Fruit fly (Drosophila melanogaster): ENCODE data around the gene CG33494.

CG33494 gene

DNA sequence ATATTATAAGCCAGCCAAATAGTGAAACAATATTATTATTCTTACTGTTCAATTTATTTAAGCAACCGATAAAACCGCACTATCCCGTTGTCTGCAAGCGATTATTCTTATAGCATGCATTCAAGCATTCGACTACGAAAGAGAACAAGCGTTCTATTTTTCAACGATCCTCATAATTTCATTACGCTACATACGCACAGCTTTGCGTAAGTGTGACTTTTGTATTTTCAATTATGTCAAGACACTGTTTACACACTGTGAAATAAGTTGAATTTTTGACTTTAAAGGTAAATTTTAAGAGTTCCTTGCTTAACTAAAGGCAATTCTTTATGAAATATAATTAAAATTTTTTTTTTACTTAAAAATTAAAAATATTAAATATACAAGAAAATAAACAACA, at the start of gene CG33494:
TSS of gene CG33494 (minus strand) at position 90 of the 400 bp plus-strand sequence.
- no peak for TF ChIP-seq Hr96 (GFP tag; optimal IDR thresholded peaks at IDR 0.05)

DNA sequence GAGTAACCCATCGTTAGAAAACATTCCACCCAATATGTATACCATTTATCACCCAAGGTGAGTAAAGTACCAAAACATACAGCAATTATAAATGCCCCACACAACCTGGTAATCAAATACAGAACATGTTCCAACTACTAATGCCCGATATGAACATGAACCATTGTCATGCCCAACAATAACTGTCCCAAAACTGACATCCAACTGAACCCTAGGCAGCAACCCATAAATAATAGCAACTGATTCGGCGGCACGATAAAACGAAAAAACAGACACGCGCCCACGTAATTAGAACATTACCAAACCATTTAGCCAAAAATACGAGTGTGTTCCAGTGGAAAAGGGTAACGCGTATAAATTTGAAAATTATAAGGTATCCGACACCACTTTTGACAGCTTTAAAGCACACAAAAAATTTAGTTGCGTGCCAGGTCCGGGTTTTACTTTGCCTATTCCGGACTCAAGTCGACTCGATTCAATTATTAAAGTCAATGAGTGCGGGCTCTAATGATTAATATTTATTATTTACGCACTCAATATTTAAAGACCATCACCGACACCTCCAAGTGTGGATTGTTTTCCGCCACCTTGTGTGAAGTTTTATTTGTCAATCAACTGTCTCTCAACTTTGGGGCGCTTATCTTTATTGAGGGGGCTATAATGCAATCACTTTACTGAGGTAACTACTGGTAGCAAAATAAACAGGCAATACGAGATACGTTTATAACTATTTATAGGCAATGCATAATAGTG, 48.8 kb upstream of the CG33494 start:
- TF ChIP-seq kay (GFP tag; ENCODE audit: borderline replicate concordance) (no peak), Crg-1 (GFP tag; optimal IDR thresholded peaks at IDR 0.05) (no peak), Mnt (GFP tag; optimal IDR thresholded peaks at IDR 0.05) (no peak), CG7101 (tag; optimal IDR thresholded peaks at IDR 0.05) (no peak), toe (GFP tag; optimal IDR thresholded peaks at IDR 0.05) (no peak), tj (GFP tag; optimal IDR thresholded peaks at IDR 0.05) (no peak), CG12768 (GFP tag; optimal IDR thresholded peaks at IDR 0.05) (no peak), CG11617 (GFP tag; optimal IDR thresholded peaks at IDR 0.05) (no peak), Clk (GFP tag; optimal IDR thresholded peaks at IDR 0.05) (no peak), cnc (optimal IDR thresholded peaks at IDR 0.05) (no peak), bab1 (GFP tag; optimal IDR thresholded peaks at IDR 0.05) (no peak), CG33017 (tag; optimal IDR thresholded peaks at IDR 0.05) (no peak), CG5204 (GFP tag; optimal IDR thresholded peaks at IDR 0.05) (no peak), pad (GFP tag; optimal IDR thresholded peaks at IDR 0.05) (no peak), CG14711 (tag; optimal IDR thresholded peaks at IDR 0.05) (no peak), CG1620 (GFP tag; optimal IDR thresholded peaks at IDR 0.05) (no peak), ovo (GFP tag; optimal IDR thresholded peaks at IDR 0.05) (no peak), CG7045 (GFP tag; optimal IDR thresholded peaks at IDR 0.05) (no peak)

DNA sequence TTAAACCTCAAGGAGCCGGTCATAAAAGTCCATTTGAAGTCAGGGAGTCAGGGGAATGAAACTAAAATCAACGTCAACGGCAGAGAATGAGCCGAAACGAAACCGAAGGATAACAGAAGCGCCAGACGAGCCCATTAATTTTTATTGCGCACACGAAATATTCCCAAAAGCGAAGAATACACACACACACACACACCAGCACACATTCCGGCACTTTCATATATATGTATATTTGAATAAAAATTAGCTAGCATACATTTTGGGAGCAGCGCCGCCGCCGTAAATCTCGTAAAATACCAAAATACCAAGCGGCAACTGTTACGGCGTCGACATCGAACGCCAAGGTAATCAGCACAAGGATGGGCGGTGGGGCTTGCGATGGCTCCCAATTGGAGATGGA, 44.2 kb upstream of the CG33494 start:
- no peak for TF ChIP-seq toe (GFP tag; optimal IDR thresholded peaks at IDR 0.05)
- no peak for TF ChIP-seq CG5204 (GFP tag; optimal IDR thresholded peaks at IDR 0.05)
- no peak for TF ChIP-seq tj (GFP tag; optimal IDR thresholded peaks at IDR 0.05)
- TF ChIP-seq cic (GFP tag; optimal IDR thresholded peaks at IDR 0.05), result no peak
- TF ChIP-seq Crg-1 (GFP tag; optimal IDR thresholded peaks at IDR 0.05), result no peak
- TF ChIP-seq ovo (GFP tag; optimal IDR thresholded peaks at IDR 0.05), result no peak
- no peak for TF ChIP-seq CG7101 (tag; optimal IDR thresholded peaks at IDR 0.05)
- TF ChIP-seq Hr96 (GFP tag; optimal IDR thresholded peaks at IDR 0.05), result no peak
- no peak for TF ChIP-seq CG7045 (GFP tag; optimal IDR thresholded peaks at IDR 0.05)
- TF ChIP-seq kay (GFP tag; ENCODE audit: borderline replicate concordance), result no peak
- TF ChIP-seq CG12768 (GFP tag; optimal IDR thresholded peaks at IDR 0.05), result no peak
- no peak for TF ChIP-seq CG33017 (tag; optimal IDR thresholded peaks at IDR 0.05)
- TF ChIP-seq Mnt (GFP tag; optimal IDR thresholded peaks at IDR 0.05), result no peak
- TF ChIP-seq CG1620 (GFP tag; optimal IDR thresholded peaks at IDR 0.05), result no peak
- TF ChIP-seq bab1 (GFP tag; optimal IDR thresholded peaks at IDR 0.05), result no peak

- TF ChIP-seq Mnt (GFP tag; optimal IDR thresholded peaks at IDR 0.05) (no peak), CG11617 (GFP tag; optimal IDR thresholded peaks at IDR 0.05) (no peak), pad (GFP tag; optimal IDR thresholded peaks at IDR 0.05) (no peak), toe (GFP tag; optimal IDR thresholded peaks at IDR 0.05) (no peak), CG33017 (tag; optimal IDR thresholded peaks at IDR 0.05) (no peak), CG12768 (GFP tag; optimal IDR thresholded peaks at IDR 0.05) (no peak), cic (GFP tag; optimal IDR thresholded peaks at IDR 0.05) (no peak), CG5204 (GFP tag; optimal IDR thresholded peaks at IDR 0.05) (no peak), CG1620 (GFP tag; optimal IDR thresholded peaks at IDR 0.05) (no peak), kay (GFP tag; ENCODE audit: borderline replicate concordance) (no peak), tj (GFP tag; optimal IDR thresholded peaks at IDR 0.05) (no peak), CG14711 (tag; optimal IDR thresholded peaks at IDR 0.05) (no peak), bab1 (GFP tag; optimal IDR thresholded peaks at IDR 0.05) (no peak), Hr96 (GFP tag; optimal IDR thresholded peaks at IDR 0.05) (no peak), Clk (GFP tag; optimal IDR thresholded peaks at IDR 0.05) (no peak), Crg-1 (GFP tag; optimal IDR thresholded peaks at IDR 0.05) (no peak), CG7045 (GFP tag; optimal IDR thresholded peaks at IDR 0.05) (no peak), ovo (GFP tag; optimal IDR thresholded peaks at IDR 0.05) (no peak), cnc (optimal IDR thresholded peaks at IDR 0.05) (no peak)
Measured at dm6 chr3R:25532406-25533225, 37.7 kb upstream of the CG33494 start.

- TF ChIP-seq CG7045 (GFP tag; optimal IDR thresholded peaks at IDR 0.05) (peak; percentile 23), pad (GFP tag; optimal IDR thresholded peaks at IDR 0.05) (no peak), Clk (GFP tag; optimal IDR thresholded peaks at IDR 0.05) (no peak), CG14711 (tag; optimal IDR thresholded peaks at IDR 0.05) (no peak)
Measured at dm6 chr3R:25531905-25532387, 37.0 kb upstream of the CG33494 start.

DNA sequence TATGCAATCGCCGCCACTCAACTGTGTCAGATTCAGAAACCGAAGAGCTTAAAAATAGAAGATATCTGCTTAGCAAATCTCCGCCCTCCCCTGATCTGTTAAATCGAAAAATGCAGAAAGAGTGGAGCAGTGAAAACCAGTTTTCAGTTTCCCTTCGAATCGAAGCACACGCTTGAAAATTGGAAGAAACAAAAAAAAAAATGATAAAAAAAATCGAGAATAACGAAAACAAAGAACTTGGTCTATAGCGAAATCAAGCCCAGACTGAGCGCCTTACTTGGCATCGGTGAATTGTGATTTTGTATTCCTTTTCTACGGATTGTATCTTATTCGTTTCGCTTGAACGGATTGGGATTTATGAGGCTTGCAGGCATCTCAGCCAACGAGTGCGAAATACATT, 34.3 kb upstream of the CG33494 start:
- TF ChIP-seq CG1620 (GFP tag; optimal IDR thresholded peaks at IDR 0.05), result no peak
- no peak for TF ChIP-seq CG7101 (tag; optimal IDR thresholded peaks at IDR 0.05)
- TF ChIP-seq cic (GFP tag; optimal IDR thresholded peaks at IDR 0.05), result no peak
- TF ChIP-seq Hr96 (GFP tag; optimal IDR thresholded peaks at IDR 0.05), result no peak
- no peak for TF ChIP-seq kay (GFP tag; ENCODE audit: borderline replicate concordance)

Data from whole organism, adult.